Fruit fly (Drosophila melanogaster): Measurements from ENCODE around the gene CG8870.

DNA sequence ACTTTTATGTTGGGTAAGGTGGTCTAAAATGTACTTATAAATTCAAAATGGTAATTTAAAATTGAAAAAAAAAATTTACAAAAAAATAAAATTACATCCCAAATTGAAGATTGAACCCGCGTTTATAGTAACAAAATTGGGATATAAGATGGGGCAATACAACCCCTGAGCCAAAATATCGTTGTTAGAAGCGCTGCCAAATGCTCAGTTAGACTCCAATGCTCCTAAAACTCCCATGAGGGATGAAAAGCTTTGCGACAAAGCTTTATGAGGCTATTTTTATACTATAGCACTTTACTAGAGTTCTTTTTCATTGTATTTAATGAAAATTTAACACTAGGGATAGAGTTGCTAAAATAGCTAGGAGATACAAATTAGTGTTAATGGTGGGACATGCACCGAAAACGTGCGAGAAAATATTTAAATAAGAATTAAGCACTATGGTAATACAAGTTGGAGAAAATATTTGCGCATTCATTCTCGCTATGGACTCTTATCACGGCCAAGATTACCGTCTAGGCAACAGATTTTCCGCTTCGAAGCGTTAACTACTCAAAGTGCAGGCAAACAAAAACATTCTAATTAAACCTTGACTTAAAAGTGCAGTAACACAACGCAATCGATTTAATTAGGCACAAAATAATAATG is 16.2 kb upstream of the CG8870 start:
- TF ChIP-seq Sin3A (optimal IDR thresholded peaks at IDR 0.05) (no peak), h (optimal IDR thresholded peaks at IDR 0.05) (no peak), psq (optimal IDR thresholded peaks at IDR 0.05) (no peak), insv (optimal IDR thresholded peaks at IDR 0.05) (no peak), Myc (optimal IDR thresholded peaks at IDR 0.05) (no peak), ttk (optimal IDR thresholded peaks at IDR 0.05) (no peak)

Measured in Kc167 (cell line).